Worm (Caenorhabditis elegans) whole organism, early embryonic: ENCODE results near the gene magu-1.

Source experiments
- B0310.2 ChIP-seq: sonication (generic microtip); optimal IDR thresholded peaks from 2 replicates; lab custom pipeline; 2016; ENCODE audit warnings: mild to moderate bottlenecking, missing genetic modification characterization, missing compliant biosample characterization
- F13C5.2 ChIP-seq: sonication (generic microtip); optimal IDR thresholded peaks from 2 replicates; lab custom pipeline; 2017; ENCODE audit warnings: mild to moderate bottlenecking, missing genetic modification characterization, inconsistent platforms, missing compliant biosample characterization
- ama-1 ChIP-seq: fragments of 150-350 bp; optimal IDR thresholded peaks from 2 replicates; lab custom pipeline; 2014
- ceh-13 ChIP-seq: fragments of 200-800 bp; sonication (Bioruptor generic); optimal IDR thresholded peaks from 2 replicates; lab custom pipeline; 2018; ENCODE audit warnings: mild to moderate bottlenecking, missing genetic modification characterization, missing compliant biosample characterization
- ceh-36 ChIP-seq: sonication (generic microtip); optimal IDR thresholded peaks from 2 replicates; lab custom pipeline; 2016; ENCODE audit warnings: missing genetic modification characterization, inconsistent platforms, missing compliant biosample characterization
- ets-7 ChIP-seq: sonication (generic microtip); optimal IDR thresholded peaks from 2 replicates; lab custom pipeline; 2016; ENCODE audit warnings: missing genotype, missing genetic modification characterization, missing compliant biosample characterization
- flt-1 ChIP-seq: fragments of 200-800 bp; sonication (Bioruptor generic); IDR thresholded peaks from 2 replicates; pipeline ENCODE4 v1.3.6; 2022; ENCODE audit warnings: missing genetic modification characterization, missing compliant biosample characterization
- hmg-4 ChIP-seq: fragments of 200-800 bp; sonication (Bioruptor generic); optimal IDR thresholded peaks from 2 replicates; lab custom pipeline; 2018; ENCODE audit warnings: mild to moderate bottlenecking, missing genetic modification characterization, missing compliant biosample characterization
- hnd-1 ChIP-seq: sonication (generic microtip); optimal IDR thresholded peaks from 2 replicates; lab custom pipeline; 2016; ENCODE audit warnings: missing genetic modification characterization, missing compliant biosample characterization
- pes-1 ChIP-seq: fragments of 200-800 bp; sonication (Bioruptor generic); IDR thresholded peaks from 2 replicates; pipeline ENCODE4 v1.3.6; 2022; ENCODE audit warnings: missing genetic modification reagents, missing genetic modification characterization, missing compliant biosample characterization
- tbx-11 ChIP-seq: fragments of 200-800 bp; sonication (Bioruptor generic); IDR thresholded peaks from 2 replicates; pipeline ENCODE4 v1.3.6; 2022; ENCODE audit warnings: missing genetic modification characterization, missing compliant biosample characterization
- tbx-37 ChIP-seq: fragments of 200-800 bp; sonication (Bioruptor generic); conservative IDR thresholded peaks from 2 replicates; pipeline ENCODE4 v1.3.6; 2022; ENCODE audit warnings: missing genetic modification reagents, missing genetic modification characterization, missing compliant biosample characterization

- TF ChIP-seq ama-1 (lab: Kevin White, UChicago), result no peak
- no peak for TF ChIP-seq flt-1 (GFP tag; lab: Robert Waterston, UW)
- no peak for TF ChIP-seq tbx-11 (GFP tag; lab: Robert Waterston, UW)
- TF ChIP-seq pes-1 (GFP tag; lab: Robert Waterston, UW), result no peak
- no peak for TF ChIP-seq F13C5.2
- no peak for TF ChIP-seq ets-7
- no peak for TF ChIP-seq tbx-37 (GFP tag; lab: Robert Waterston, UW)
- TF ChIP-seq hnd-1 (tag; lab: Kevin White, UChicago), result no peak
- no peak for TF ChIP-seq hmg-4 (GFP tag; lab: Kevin White, UChicago)
- no peak for TF ChIP-seq B0310.2
- TF ChIP-seq ceh-13 (GFP tag; lab: Kevin White, UChicago), result no peak
- TF ChIP-seq ceh-36 (tag; lab: Kevin White, UChicago), result no peak
Observed at ce11 chrIII:482739-483138, 11.2 kb upstream of the magu-1 start.
